Worm (Caenorhabditis elegans) whole organism, L4 larva: ENCODE results near the gene Y39A1A.10.

Source experiments
- F10B5.3 ChIP-seq: sonication (generic microtip); optimal IDR thresholded peaks from 2 replicates; lab custom pipeline; 2016; ENCODE audit warnings: mild to moderate bottlenecking, missing genetic modification characterization, missing compliant biosample characterization
- F49E8.2 ChIP-seq: sonication (generic microtip); optimal IDR thresholded peaks from 2 replicates; lab custom pipeline; 2016; ENCODE audit warnings: missing compliant biosample characterization, mild to moderate bottlenecking, missing genetic modification characterization, borderline replicate concordance
- Y75B8A.6 ChIP-seq: fragments of 200-800 bp; sonication (Bioruptor generic); IDR thresholded peaks from 2 replicates; pipeline ENCODE4 v1.3.6; 2022; ENCODE audit warnings: missing genetic modification reagents, missing genetic modification characterization, missing compliant biosample characterization
- ZK337.2 ChIP-seq: fragments of 200-800 bp; sonication (Bioruptor generic); IDR thresholded peaks from 2 replicates; pipeline ENCODE4 v1.3.6; 2022; ENCODE audit warnings: missing genetic modification reagents, missing genetic modification characterization, missing compliant biosample characterization
- ZK546.5 ChIP-seq, 2 experiments: sonication (generic microtip); optimal IDR thresholded peaks; 2 replicates each; lab custom pipeline; 2017; ENCODE audit warnings: missing biosample characterization in 2 of 2, missing genetic modification characterization in 2 of 2
- aha-1 ChIP-seq: fragments of 150-350 bp; peaks from one replicate; lab custom pipeline; 2014; ENCODE audit warnings: missing biosample characterization, missing genetic modification characterization
- ceh-32 ChIP-seq: sonication (generic microtip); optimal IDR thresholded peaks from 2 replicates; lab custom pipeline; 2016; ENCODE audit warnings: mild to moderate bottlenecking, missing genetic modification characterization, missing compliant biosample characterization; ENCODE audit not compliant: poor library complexity
- ceh-82 ChIP-seq: sonication (generic microtip); optimal IDR thresholded peaks from 2 replicates; lab custom pipeline; 2017; ENCODE audit warnings: missing biosample characterization, missing genetic modification characterization
- cey-2 ChIP-seq: sonication (generic microtip); optimal IDR thresholded peaks from 3 replicates; lab custom pipeline; 2017; ENCODE audit warnings: missing genetic modification characterization, mild to moderate bottlenecking, missing compliant biosample characterization, antibody characterized with exemption, borderline replicate concordance; ENCODE audit not compliant: insufficient read depth
- ctbp-1 ChIP-seq: fragments of 200-800 bp; sonication (Bioruptor generic); IDR thresholded peaks from 2 replicates; pipeline ENCODE4 v1.3.6; 2022; ENCODE audit warnings: missing genetic modification reagents, missing genetic modification characterization, missing compliant biosample characterization
- daf-12 ChIP-seq: fragments of 150-350 bp; optimal IDR thresholded peaks from 2 replicates; lab custom pipeline; 2014; ENCODE audit warnings: missing biosample characterization, missing genetic modification reagents, missing genetic modification characterization
- daf-8 ChIP-seq: fragments of 200-800 bp; sonication (Bioruptor generic); IDR thresholded peaks from 2 replicates; pipeline ENCODE4 v1.3.6; 2022; ENCODE audit warnings: missing genetic modification characterization, missing compliant biosample characterization
- dmd-8 ChIP-seq: fragments of 200-800 bp; sonication (Bioruptor generic); IDR thresholded peaks from 2 replicates; pipeline ENCODE4 v1.3.6; 2022; ENCODE audit warnings: missing genetic modification characterization, missing compliant biosample characterization
- dmd-9 ChIP-seq: fragments of 200-800 bp; sonication (Bioruptor generic); IDR thresholded peaks from 2 replicates; pipeline ENCODE4 v1.3.6; 2022; ENCODE audit warnings: missing genetic modification reagents, missing genetic modification characterization, missing compliant biosample characterization
- dpl-1 ChIP-seq: fragments of 150-350 bp; optimal IDR thresholded peaks from 2 replicates; lab custom pipeline; 2014; ENCODE audit warnings: missing biosample characterization, missing genetic modification reagents, missing genetic modification characterization
- dve-1 ChIP-seq: sonication (generic microtip); optimal IDR thresholded peaks from 2 replicates; lab custom pipeline; 2017; ENCODE audit warnings: antibody characterized with exemption, mild to moderate bottlenecking, missing genetic modification characterization, missing compliant biosample characterization; ENCODE audit not compliant: insufficient read depth
- fos-1 ChIP-seq: fragments of 150-350 bp; optimal IDR thresholded peaks from 2 replicates; lab custom pipeline; 2014; ENCODE audit warnings: missing biosample characterization, missing genetic modification characterization
- hif-1 ChIP-seq, 2 experiments: sonication (generic microtip); optimal IDR thresholded peaks; 2 replicates each; lab custom pipeline; 2016 to 2017; ENCODE audit warnings: missing compliant biosample characterization in 2 of 2, missing genetic modification characterization in 2 of 2, missing genetic modification reagents in 2 of 2, missing genotype in 2 of 2, mild to moderate bottlenecking in 1 of 2
- hlh-11 ChIP-seq: fragments of 200-800 bp; sonication (Bioruptor generic); optimal IDR thresholded peaks from 2 replicates; lab custom pipeline; 2018; ENCODE audit warnings: mild to moderate bottlenecking, missing genetic modification characterization, missing compliant biosample characterization
- hlh-30 ChIP-seq: sonication (generic microtip); optimal IDR thresholded peaks from 2 replicates; lab custom pipeline; 2017; ENCODE audit warnings: antibody characterized with exemption, mild to moderate bottlenecking, missing genetic modification characterization, missing compliant biosample characterization; ENCODE audit not compliant: insufficient read depth
- hmg-1.1 ChIP-seq: fragments of 200-800 bp; sonication (Bioruptor generic); IDR thresholded peaks from 2 replicates; pipeline ENCODE4 v1.3.6; 2022; ENCODE audit warnings: missing genetic modification reagents, missing genetic modification characterization, missing compliant biosample characterization
- lin-13 ChIP-seq: fragments of 150-350 bp; optimal IDR thresholded peaks from 2 replicates; lab custom pipeline; 2014; ENCODE audit warnings: missing biosample characterization, missing genetic modification reagents, missing genetic modification characterization
- lin-15B ChIP-seq: fragments of 150-350 bp; sonication (generic microtip); optimal IDR thresholded peaks from 3 replicates; lab custom pipeline; 2014; ENCODE audit warnings: missing biosample characterization, missing genetic modification characterization
- lin-29 ChIP-seq: fragments of 200-800 bp; sonication (Bioruptor generic); IDR thresholded peaks from 2 replicates; pipeline ENCODE4 v1.3.6; 2022; ENCODE audit warnings: missing genetic modification reagents, missing genetic modification characterization, missing compliant biosample characterization
- lin-38 ChIP-seq: fragments of 200-800 bp; sonication (Bioruptor generic); IDR thresholded peaks from 2 replicates; pipeline ENCODE4 v1.3.6; 2022; ENCODE audit warnings: missing genetic modification reagents, missing genetic modification characterization, missing compliant biosample characterization
- mdl-1 ChIP-seq, 2 experiments: fragments of 150-350 bp in 1 of 2; sonication (generic microtip) in 1 of 2; optimal IDR thresholded peaks; 2 replicates each; lab custom pipeline; 2014 to 2017; ENCODE audit warnings: missing biosample characterization in 2 of 2, missing genetic modification characterization in 2 of 2
- mes-2 ChIP-seq: sonication (generic microtip); optimal IDR thresholded peaks from 2 replicates; lab custom pipeline; 2016; ENCODE audit warnings: missing genotype, mild to moderate bottlenecking, missing genetic modification characterization, missing compliant biosample characterization; ENCODE audit not compliant: poor library complexity, severe bottlenecking
- mxl-2 ChIP-seq: fragments of 200-800 bp; sonication (Bioruptor generic); conservative IDR thresholded peaks from 2 replicates; pipeline ENCODE4 v1.3.6; 2022; ENCODE audit warnings: missing genetic modification reagents, missing genetic modification characterization, missing compliant biosample characterization
- nhr-11 ChIP-seq: fragments of 150-350 bp; optimal IDR thresholded peaks from 2 replicates; lab custom pipeline; 2014; ENCODE audit warnings: missing biosample characterization, missing genetic modification characterization
- nhr-111 ChIP-seq: fragments of 200-800 bp; sonication (Bioruptor generic); optimal IDR thresholded peaks from 2 replicates; lab custom pipeline; 2018; ENCODE audit warnings: mild to moderate bottlenecking, missing genetic modification characterization, missing compliant biosample characterization
- nhr-25 ChIP-seq: sonication (generic microtip); optimal IDR thresholded peaks from 2 replicates; lab custom pipeline; 2017; ENCODE audit warnings: missing genetic modification characterization, mild to moderate bottlenecking, missing compliant biosample characterization, antibody characterized with exemption, moderate library complexity, borderline replicate concordance; ENCODE audit not compliant: insufficient read depth
- nhr-76 ChIP-seq: fragments of 150-350 bp; optimal IDR thresholded peaks from 2 replicates; lab custom pipeline; 2014; ENCODE audit warnings: missing biosample characterization, missing genetic modification characterization
- pha-4 ChIP-seq, 2 experiments: fragments of 150-350 bp in 1 of 2; fragments of 200-800 bp in 1 of 2; sonication (Bioruptor generic) in 1 of 2; IDR thresholded peaks in 1 of 2; optimal IDR thresholded peaks in 1 of 2; 2 replicates each; pipeline versions ENCODE4 v1.3.6 to Lab custom; 2014 to 2022; ENCODE audit warnings: missing genetic modification characterization in 2 of 2, missing genetic modification reagents in 2 of 2, missing biosample characterization in 1 of 2, missing compliant biosample characterization in 1 of 2
- pqm-1 ChIP-seq: sonication (generic microtip); optimal IDR thresholded peaks from 2 replicates; lab custom pipeline; 2017; ENCODE audit warnings: missing biosample characterization, missing genetic modification characterization
- sdz-12 ChIP-seq: fragments of 200-800 bp; sonication (Bioruptor generic); optimal IDR thresholded peaks from 2 replicates; lab custom pipeline; 2018; ENCODE audit warnings: mild to moderate bottlenecking, missing genetic modification characterization, missing compliant biosample characterization
- snpc-1.2 ChIP-seq: fragments of 200-800 bp; sonication (Bioruptor generic); IDR thresholded peaks from 2 replicates; pipeline ENCODE4 v1.3.6; 2022; ENCODE audit warnings: missing genetic modification reagents, missing genetic modification characterization, missing compliant biosample characterization
- snpc-4 ChIP-seq: fragments of 150-350 bp; optimal IDR thresholded peaks from 2 replicates; lab custom pipeline; 2014; ENCODE audit warnings: missing biosample characterization, missing genetic modification characterization
- spr-1 ChIP-seq: sonication (generic microtip); optimal IDR thresholded peaks from 2 replicates; lab custom pipeline; 2016; ENCODE audit warnings: mild to moderate bottlenecking, missing genetic modification characterization, missing compliant biosample characterization
- unc-39 ChIP-seq: sonication (generic microtip); optimal IDR thresholded peaks from 2 replicates; lab custom pipeline; 2017; ENCODE audit warnings: missing biosample characterization, missing genetic modification characterization
- unc-62 ChIP-seq, 3 experiments: fragments of 150-350 bp in 1 of 3; sonication (generic microtip); optimal IDR thresholded peaks in 2 of 3; peaks in 1 of 3; 1 replicate in 1 of 3; 2 replicates in 2 of 3; lab custom pipeline; 2014 to 2017; ENCODE audit warnings: missing biosample characterization in 3 of 3, missing genetic modification characterization in 3 of 3, missing genetic modification reagents in 3 of 3, missing genotype in 1 of 3
- vab-7 ChIP-seq: fragments of 200-800 bp; sonication (Bioruptor generic); IDR thresholded peaks from 2 replicates; pipeline ENCODE4 v1.3.6; 2022; ENCODE audit warnings: missing genetic modification reagents, missing genetic modification characterization, missing compliant biosample characterization
- zag-1 ChIP-seq: fragments of 150-350 bp; optimal IDR thresholded peaks from 2 replicates; lab custom pipeline; 2014; ENCODE audit warnings: missing biosample characterization, missing genetic modification characterization
- zfp-2 ChIP-seq: sonication (generic microtip); optimal IDR thresholded peaks from 2 replicates; lab custom pipeline; 2016; ENCODE audit warnings: mild to moderate bottlenecking, missing genetic modification characterization, missing compliant biosample characterization
- zip-11 ChIP-seq: fragments of 200-800 bp; sonication (Bioruptor generic); IDR thresholded peaks from 2 replicates; pipeline ENCODE4 v1.3.6; 2022; ENCODE audit warnings: missing genetic modification characterization, missing compliant biosample characterization

Gene Y39A1A.10

DNA sequence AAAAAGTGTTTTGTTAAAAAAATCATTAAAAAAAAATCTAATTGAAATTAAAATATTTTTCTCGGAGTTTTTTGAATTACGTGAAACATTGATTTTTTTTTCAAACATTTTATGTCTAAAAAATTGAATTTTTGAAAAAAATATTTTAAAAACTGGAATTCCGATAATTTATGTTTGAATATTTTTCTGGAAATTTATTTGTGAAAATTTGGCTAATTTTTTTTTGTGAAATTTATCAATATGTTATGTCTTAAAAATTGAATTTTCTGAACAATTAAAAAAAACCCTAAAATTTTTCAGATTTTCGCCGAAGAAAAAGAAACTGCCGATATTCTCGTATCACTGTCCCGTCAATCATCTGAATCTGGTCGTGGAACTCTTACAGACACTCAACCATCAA lies 20.2 kb upstream of the Y39A1A.10 start, which contains the start of gene Y39A1A.24:
Gene Y39A1A.24, plus strand, starts transcription at position 301 of the 400 bp plus-strand sequence.
- TF ChIP-seq zag-1, result no peak
- no peak for TF ChIP-seq dve-1 (tag; lab: Kevin White, UChicago)
- TF ChIP-seq unc-62 (GFP tag; optimal IDR thresholded peaks at IDR 0.05 in 1 of 2; lab: Kevin White, UChicago), result no peak
- TF ChIP-seq unc-62 (tag; optimal IDR thresholded peaks at IDR 0.05; lab: Kevin White, UChicago), result no peak
- no peak for TF ChIP-seq dpl-1 (GFP tag; lab: Kevin White, UChicago)
- no peak for TF ChIP-seq ZK337.2
- TF ChIP-seq ctbp-1 (GFP tag; lab: Robert Waterston, UW), result no peak
- TF ChIP-seq hif-1 (tag; optimal IDR thresholded peaks at IDR 0.05; lab: Kevin White, UChicago), result no peak
- no peak for TF ChIP-seq zip-11 (GFP tag; lab: Robert Waterston, UW)
- TF ChIP-seq vab-7, result no peak
- no peak for TF ChIP-seq mdl-1 (tag; optimal IDR thresholded peaks at IDR 0.05; lab: Kevin White, UChicago)
- TF ChIP-seq ZK546.5 (tag; optimal IDR thresholded peaks at IDR 0.05; lab: Kevin White, UChicago), result no peak
- TF ChIP-seq sdz-12, result no peak
- TF ChIP-seq hmg-1.1 (GFP tag; lab: Robert Waterston, UW), result no peak
- TF ChIP-seq Y75B8A.6 (GFP tag; lab: Robert Waterston, UW), result no peak

DNA sequence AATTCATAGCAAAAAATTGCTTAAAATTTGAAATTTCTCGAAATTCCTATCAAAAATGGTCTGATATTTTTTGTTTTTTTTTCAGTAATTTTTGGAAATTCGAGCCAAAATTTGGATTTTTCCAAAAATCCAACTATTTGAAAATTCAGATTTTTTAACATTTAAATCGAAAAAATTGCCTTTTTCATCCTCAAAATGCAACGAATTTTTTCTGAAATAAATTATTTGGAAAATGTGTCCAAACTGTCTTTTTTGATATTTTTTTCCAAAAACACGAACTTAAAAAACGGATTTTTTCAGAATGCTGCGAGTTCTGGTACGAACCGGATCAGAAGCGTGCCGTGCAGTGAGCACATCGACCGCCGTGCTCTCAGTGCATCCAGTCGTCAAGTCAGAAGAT lies 17.4 kb upstream of the Y39A1A.10 start, which contains the start of gene mrpl-22:
Gene mrpl-22, plus strand, starts transcription at position 301 of the 400 bp plus-strand sequence.
- TF ChIP-seq lin-15B (tag; lab: Kevin White, UChicago), result no peak
- no peak for TF ChIP-seq mxl-2 (GFP tag; lab: Robert Waterston, UW)
- TF ChIP-seq mes-2 (tag; lab: Kevin White, UChicago), result no peak
- TF ChIP-seq zfp-2 (tag; lab: Kevin White, UChicago), result no peak
- no peak for TF ChIP-seq daf-8 (GFP tag; lab: Robert Waterston, UW)
- TF ChIP-seq nhr-76 (tag; lab: Kevin White, UChicago), result no peak
- no peak for TF ChIP-seq lin-29 (GFP tag; lab: Robert Waterston, UW)
- TF ChIP-seq spr-1 (tag; lab: Kevin White, UChicago), result no peak
- TF ChIP-seq nhr-111 (GFP tag; lab: Kevin White, UChicago), result no peak
- no peak for TF ChIP-seq fos-1
- no peak for TF ChIP-seq unc-39 (tag; lab: Kevin White, UChicago)
- no peak for TF ChIP-seq F49E8.2 (tag; lab: Kevin White, UChicago)
- TF ChIP-seq nhr-11 (tag; lab: Kevin White, UChicago), result no peak
- TF ChIP-seq dmd-9 (GFP tag; lab: Robert Waterston, UW), result no peak
- TF ChIP-seq unc-62 (GFP tag; optimal IDR thresholded peaks at IDR 0.05 in 1 of 2; lab: Kevin White, UChicago), result no peak
- TF ChIP-seq unc-62 (tag; optimal IDR thresholded peaks at IDR 0.05; lab: Kevin White, UChicago), result no peak
- TF ChIP-seq ctbp-1 (GFP tag; lab: Robert Waterston, UW), result no peak
- TF ChIP-seq pha-4 (GFP tag; IDR thresholded peaks at IDR 0.05; lab: Robert Waterston, UW), result no peak
- TF ChIP-seq pha-4 (tag; optimal IDR thresholded peaks at IDR 0.05; lab: Kevin White, UChicago), result no peak
- no peak for TF ChIP-seq F10B5.3 (tag; lab: Kevin White, UChicago)

DNA sequence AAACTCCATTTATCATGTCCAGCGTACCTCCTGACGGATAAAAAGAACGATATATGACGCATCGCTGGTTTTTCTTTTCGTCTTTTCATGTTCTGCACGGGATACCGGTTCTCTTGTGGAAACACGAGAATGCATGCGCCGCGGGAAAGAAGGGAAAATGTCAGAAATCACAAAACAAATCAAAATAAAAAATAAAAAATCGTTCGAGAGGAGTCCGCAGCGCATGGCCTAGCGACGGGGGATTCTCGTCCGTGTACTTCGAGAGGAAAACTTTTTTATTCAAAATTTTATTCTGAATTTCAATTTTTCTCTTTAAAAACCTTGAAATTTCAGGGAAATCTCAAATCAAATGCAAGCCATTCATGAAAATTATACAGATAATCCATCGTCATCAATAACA lies 11.3 kb upstream of the Y39A1A.10 start, which contains the start of the genes lron-10 and hpr-9:
Gene lron-10, minus strand, starts transcription at position 162 of the 400 bp plus-strand sequence.
Gene hpr-9, plus strand, starts transcription at position 344 of the 400 bp plus-strand sequence.
- TF ChIP-seq dmd-8 (GFP tag; lab: Robert Waterston, UW), result 0 out of 2 replicates have a peak, but pooled peaks have one; percentile 32
- TF ChIP-seq zfp-2 (tag; lab: Kevin White, UChicago), result no peak
- TF ChIP-seq nhr-25 (tag; lab: Kevin White, UChicago), result no peak
- no peak for TF ChIP-seq fos-1
- no peak for TF ChIP-seq pqm-1
- no peak for TF ChIP-seq lin-13
- peak; percentile 51 to 85 for TF ChIP-seq mdl-1 (tag; optimal IDR thresholded peaks at IDR 0.05; lab: Kevin White, UChicago)
- no peak for TF ChIP-seq cey-2 (tag; lab: Kevin White, UChicago)
- TF ChIP-seq unc-39 (tag; lab: Kevin White, UChicago), result no peak
- peak; percentile 86 for TF ChIP-seq aha-1 (tag; lab: Kevin White, UChicago)
- no peak for TF ChIP-seq snpc-4 (tag; lab: Kevin White, UChicago)
- TF ChIP-seq ceh-32 (tag; lab: Kevin White, UChicago), result no peak
- peak; percentile 57 for TF ChIP-seq F49E8.2 (tag; lab: Kevin White, UChicago)
- TF ChIP-seq ZK337.2, result peak; percentile 94
- peak; percentile 86 for TF ChIP-seq hlh-11
- no peak for TF ChIP-seq ceh-82
- no peak for TF ChIP-seq daf-12 (tag; lab: Kevin White, UChicago)
- no peak for TF ChIP-seq lin-15B (tag; lab: Kevin White, UChicago)
- peak; percentile 92 for TF ChIP-seq hlh-30 (tag; lab: Kevin White, UChicago)
- peak; percentile 76 for TF ChIP-seq lin-38 (GFP tag; lab: Robert Waterston, UW)
- TF ChIP-seq hif-1 (tag; optimal IDR thresholded peaks at IDR 0.05; lab: Kevin White, UChicago), result peak in 1 of 2 experiments; percentile 94
- TF ChIP-seq snpc-1.2 (GFP tag; lab: Robert Waterston, UW), result no peak
